Fruit fly (Drosophila melanogaster) whole organism, adult: Measurements from ENCODE around the gene MESR3.

Experiments
- Clk ChIP-seq: fragments of 200-800 bp; sonication (Bioruptor generic); optimal IDR thresholded peaks from 2 replicates; lab custom pipeline; 2017; ENCODE audit warnings: missing biosample characterization, missing genetic modification characterization
- Hr96 ChIP-seq: fragments of 200-800 bp; sonication (Bioruptor generic); optimal IDR thresholded peaks from 2 replicates; lab custom pipeline; 2016; ENCODE audit warnings: missing biosample characterization, missing genetic modification characterization
- tj ChIP-seq: fragments of 200-800 bp; sonication (Bioruptor generic); optimal IDR thresholded peaks from 3 replicates; lab custom pipeline; 2017; ENCODE audit warnings: missing biosample characterization, mild to moderate bottlenecking, missing genetic modification characterization, moderate library complexity

DNA sequence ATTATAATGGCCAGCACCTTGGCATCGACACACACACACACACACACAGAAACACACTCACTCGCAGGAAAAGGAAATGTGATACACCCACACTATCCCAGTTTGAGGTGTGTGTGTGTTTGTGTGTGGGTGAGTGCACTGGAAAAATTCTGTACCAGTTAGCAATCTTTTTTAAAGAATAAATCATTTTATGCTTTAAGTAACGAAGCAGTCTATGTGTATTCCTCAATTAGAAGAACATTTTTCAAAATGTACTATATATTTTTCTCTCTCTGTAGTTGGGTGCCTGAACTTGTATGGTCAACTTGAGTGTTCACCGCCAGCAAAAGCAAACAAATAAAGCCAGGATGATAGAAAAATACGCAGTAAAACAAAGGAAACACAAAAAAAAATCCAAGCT is 32.4 kb upstream of the MESR3 start:
- TF ChIP-seq Hr96 (no peak), Clk (GFP tag; lab: Kevin White, UChicago) (no peak), tj (GFP tag; lab: Kevin White, UChicago) (no peak)
